Fruit fly (Drosophila melanogaster) whole organism, embryonic: ENCODE measurements around the gene CG14207.

Experiments
- CG10274 ChIP-seq: fragments of 200-800 bp; sonication (Bioruptor generic); optimal IDR thresholded peaks from 3 replicates; lab custom pipeline; 2017; ENCODE audit warnings: missing biosample characterization, mild to moderate bottlenecking, missing genetic modification characterization
- CG11247 ChIP-seq: fragments of 200-800 bp; sonication (Bioruptor generic); IDR thresholded peaks from 2 replicates; pipeline ENCODE4 v1.3.6; 2022; ENCODE audit warnings: missing biosample characterization, missing genetic modification characterization
- CG11560 ChIP-seq: fragments of 200-800 bp; sonication (Bioruptor generic); IDR thresholded peaks from 3 replicates; pipeline ENCODE4 v1.3.6; 2022; ENCODE audit warnings: missing biosample characterization, missing genetic modification characterization
- CG12769 ChIP-seq: fragments of 200-800 bp; sonication (Bioruptor generic); optimal IDR thresholded peaks from 2 replicates; lab custom pipeline; 2019; ENCODE audit warnings: missing biosample characterization, mild to moderate bottlenecking, missing genetic modification characterization, moderate library complexity
- CG12942 ChIP-seq: fragments of 200-800 bp; sonication (Bioruptor generic); optimal IDR thresholded peaks from 3 replicates; lab custom pipeline; 2016; ENCODE audit warnings: missing biosample characterization, missing genetic modification characterization
- CG14050 ChIP-seq: fragments of 200-800 bp; sonication (Bioruptor generic); IDR thresholded peaks from 3 replicates; pipeline ENCODE4 v1.3.6; 2022; ENCODE audit warnings: missing biosample characterization, missing genetic modification characterization
- CG16813 ChIP-seq: fragments of 200-800 bp; sonication (Bioruptor generic); IDR thresholded peaks from 3 replicates; pipeline ENCODE4 v1.3.6; 2022; ENCODE audit warnings: missing biosample characterization, missing genetic modification characterization; ENCODE audit not compliant: partially characterized antibody
- CG16863 ChIP-seq: fragments of 200-800 bp; sonication (Bioruptor generic); optimal IDR thresholded peaks from 3 replicates; lab custom pipeline; 2016; ENCODE audit warnings: missing biosample characterization, missing genetic modification characterization
- CG1832 ChIP-seq: fragments of 200-800 bp; sonication (Bioruptor generic); optimal IDR thresholded peaks from 2 replicates; lab custom pipeline; 2017; ENCODE audit warnings: missing biosample characterization, mild to moderate bottlenecking, missing genetic modification characterization, inconsistent platforms
- CG31388 ChIP-seq: fragments of 200-800 bp; sonication (Bioruptor generic); optimal IDR thresholded peaks from 2 replicates; lab custom pipeline; 2016; ENCODE audit warnings: missing biosample characterization, missing genetic modification characterization
- CG33557 ChIP-seq: fragments of 200-800 bp; sonication (Bioruptor generic); optimal IDR thresholded peaks from 2 replicates; lab custom pipeline; 2019; ENCODE audit warnings: missing biosample characterization, mild to moderate bottlenecking, missing genetic modification characterization, moderate library complexity
- CG34224 ChIP-seq: fragments of 200-800 bp; sonication (Bioruptor generic); IDR thresholded peaks from 3 replicates; pipeline ENCODE4 v1.3.6; 2022; ENCODE audit warnings: missing biosample characterization, missing genetic modification characterization; ENCODE audit not compliant: partially characterized antibody
- CG5180 ChIP-seq: fragments of 200-800 bp; sonication (Bioruptor generic); optimal IDR thresholded peaks from 3 replicates; lab custom pipeline; 2017; ENCODE audit warnings: missing biosample characterization, missing genetic modification characterization, mild to moderate bottlenecking, moderate library complexity, missing genetic modification reagents
- CG6689 ChIP-seq: fragments of 200-800 bp; sonication (Bioruptor generic); IDR thresholded peaks from 2 replicates; pipeline ENCODE4 v1.3.6; 2022; ENCODE audit warnings: missing biosample characterization, missing genetic modification characterization
- CG6813 ChIP-seq: fragments of 200-800 bp; sonication (Bioruptor generic); optimal IDR thresholded peaks from 2 replicates; lab custom pipeline; 2017; ENCODE audit warnings: missing biosample characterization, missing genetic modification characterization, mild to moderate bottlenecking, moderate library complexity, missing genetic modification reagents
- CG8478 ChIP-seq: fragments of >200 bp; optimal IDR thresholded peaks from 2 replicates; lab custom pipeline; 2018
- CrebB ChIP-seq: fragments of 200-800 bp; sonication (Bioruptor generic); optimal IDR thresholded peaks from 3 replicates; lab custom pipeline; 2018; ENCODE audit warnings: missing biosample characterization, mild to moderate bottlenecking, missing genetic modification characterization
- E2f2 ChIP-seq: fragments of 200-800 bp; sonication (Bioruptor generic); IDR thresholded peaks from 2 replicates; pipeline ENCODE4 v1.3.6; 2022; ENCODE audit warnings: missing biosample characterization, missing genetic modification characterization
- Eip74EF ChIP-seq, 2 experiments: fragments of 200-800 bp in 1 of 2; fragments of >200 bp in 1 of 2; sonication (Bioruptor generic) in 1 of 2; optimal IDR thresholded peaks; 2 replicates each; lab custom pipeline; 2017 to 2019; ENCODE audit warnings: missing biosample characterization in 2 of 2, missing genetic modification characterization in 2 of 2, mild to moderate bottlenecking in 1 of 2, moderate library complexity in 1 of 2
- GATAe ChIP-seq: fragments of 200-800 bp; sonication (Bioruptor generic); conservative IDR thresholded peaks from 2 replicates; pipeline ENCODE4 v1.3.6; 2022; ENCODE audit warnings: missing biosample characterization, missing genetic modification characterization
- HmgZ ChIP-seq: fragments of 200-800 bp; sonication (Bioruptor generic); optimal IDR thresholded peaks from 2 replicates; lab custom pipeline; 2018; ENCODE audit warnings: missing biosample characterization, mild to moderate bottlenecking, missing genetic modification characterization
- Hmx ChIP-seq: fragments of 200-800 bp; sonication (Bioruptor generic); optimal IDR thresholded peaks from 2 replicates; lab custom pipeline; 2016; ENCODE audit warnings: missing biosample characterization, missing genetic modification characterization
- Kr ChIP-seq: fragments of 200-800 bp; sonication (Bioruptor generic); optimal IDR thresholded peaks from 2 replicates; lab custom pipeline; 2017; ENCODE audit warnings: missing biosample characterization, mild to moderate bottlenecking, missing genetic modification characterization
- MBD-R2 ChIP-seq: fragments of 200-800 bp; sonication (Bioruptor generic); IDR thresholded peaks from 2 replicates; pipeline ENCODE4 v1.3.6; 2022; ENCODE audit warnings: missing biosample characterization, missing genetic modification characterization
- MESR4 ChIP-seq: fragments of 200-800 bp; sonication (Bioruptor generic); optimal IDR thresholded peaks from 2 replicates; lab custom pipeline; 2018; ENCODE audit warnings: missing biosample characterization, mild to moderate bottlenecking, missing genetic modification characterization, moderate library complexity
- Med ChIP-seq: fragments of 200-800 bp; sonication (Bioruptor generic); peaks from one replicate; lab custom pipeline; 2016; ENCODE audit warnings: missing biosample characterization, missing genetic modification characterization, mild to moderate bottlenecking, inconsistent platforms, moderate library complexity
- Mes4 ChIP-seq: fragments of 200-800 bp; sonication (Bioruptor generic); optimal IDR thresholded peaks from 2 replicates; lab custom pipeline; 2016; ENCODE audit warnings: missing biosample characterization, missing genetic modification characterization
- Oaz ChIP-seq: fragments of 200-800 bp; sonication (Bioruptor generic); IDR thresholded peaks from 2 replicates; pipeline ENCODE4 v1.3.6; 2022; ENCODE audit warnings: missing biosample characterization, missing genetic modification characterization
- PHDP ChIP-seq: fragments of 200-800 bp; sonication (Bioruptor generic); optimal IDR thresholded peaks from 3 replicates; lab custom pipeline; 2018; ENCODE audit warnings: missing biosample characterization, mild to moderate bottlenecking, missing genetic modification characterization, moderate library complexity
- bigmax ChIP-seq: fragments of 200-800 bp; sonication (Bioruptor generic); optimal IDR thresholded peaks from 2 replicates; lab custom pipeline; 2018; ENCODE audit warnings: missing biosample characterization, mild to moderate bottlenecking, missing genetic modification characterization
- br ChIP-seq: fragments of >200 bp; optimal IDR thresholded peaks from 2 replicates; lab custom pipeline; 2017
- cg ChIP-seq: fragments of 200-800 bp; sonication (Bioruptor generic); optimal IDR thresholded peaks from 3 replicates; lab custom pipeline; 2019; ENCODE audit warnings: missing biosample characterization, mild to moderate bottlenecking, missing genetic modification characterization, moderate library complexity
- chinmo ChIP-seq: fragments of 200-800 bp; sonication (Bioruptor generic); IDR thresholded peaks from 4 replicates; pipeline ENCODE4 v1.3.6; 2022; ENCODE audit warnings: missing biosample characterization, missing genetic modification characterization; ENCODE audit not compliant: partially characterized antibody
- ci ChIP-seq: fragments of 200-800 bp; sonication (Bioruptor generic); IDR thresholded peaks from 3 replicates; pipeline ENCODE4 v1.3.6; 2022; ENCODE audit warnings: missing biosample characterization, missing genetic modification characterization
- crp ChIP-seq, 2 experiments: fragments of 200-800 bp; sonication (Bioruptor generic); optimal IDR thresholded peaks; 2 replicates in 1 of 2; 3 replicates in 1 of 2; lab custom pipeline; 2017; ENCODE audit warnings: missing biosample characterization in 2 of 2, missing genetic modification characterization in 2 of 2, mild to moderate bottlenecking in 1 of 2, moderate library complexity in 1 of 2
- h ChIP-seq: fragments of >200 bp; optimal IDR thresholded peaks from 2 replicates; lab custom pipeline; 2017
- hb ChIP-seq: fragments of 200-800 bp; sonication (Bioruptor generic); IDR thresholded peaks from 3 replicates; pipeline ENCODE4 v1.3.6; 2022; ENCODE audit warnings: missing biosample characterization, missing genetic modification characterization; ENCODE audit not compliant: partially characterized antibody
- knrl ChIP-seq: fragments of 200-800 bp; sonication (Bioruptor generic); IDR thresholded peaks from 3 replicates; pipeline ENCODE4 v1.3.6; 2022; ENCODE audit warnings: missing biosample characterization, missing genetic modification characterization; ENCODE audit not compliant: partially characterized antibody
- nmo ChIP-seq: fragments of 200-800 bp; sonication (Bioruptor generic); optimal IDR thresholded peaks from 2 replicates; lab custom pipeline; 2018; ENCODE audit warnings: missing biosample characterization, mild to moderate bottlenecking, missing genetic modification characterization, moderate library complexity
- pan ChIP-seq, 4 experiments: fragments of >200 bp in 3 of 4; fragments of 200-800 bp in 1 of 4; sonication (Bioruptor generic) in 1 of 4; optimal IDR thresholded peaks in 3 of 4; IDR thresholded peaks in 1 of 4; 2 replicates each; pipeline versions ENCODE4 v1.3.6 to Lab custom; 2017 to 2022; ENCODE audit warnings: missing biosample characterization in 2 of 4, missing genetic modification characterization in 2 of 4, mixed read lengths in 1 of 4
- prd ChIP-seq, 3 experiments: fragments of >200 bp in 2 of 3; fragments of 200-800 bp in 1 of 3; sonication (Bioruptor generic) in 1 of 3; optimal IDR thresholded peaks in 2 of 3; IDR thresholded peaks in 1 of 3; 2 replicates in 2 of 3; 3 replicates in 1 of 3; pipeline versions ENCODE4 v1.3.6 to Lab custom; 2017 to 2022; ENCODE audit warnings: missing biosample characterization in 1 of 3, missing genetic modification characterization in 1 of 3
- sens ChIP-seq: fragments of 200-800 bp; sonication (Bioruptor generic); peaks from one replicate; lab custom pipeline; 2016; ENCODE audit warnings: missing biosample characterization, missing genetic modification characterization
- seq ChIP-seq: fragments of 200-800 bp; sonication (Bioruptor generic); IDR thresholded peaks from 2 replicates; pipeline ENCODE4 v1.3.6; 2022; ENCODE audit warnings: missing biosample characterization, missing genetic modification characterization
- so ChIP-seq: fragments of 200-800 bp; sonication (Bioruptor generic); IDR thresholded peaks from 3 replicates; pipeline ENCODE4 v1.3.6; 2022; ENCODE audit warnings: missing biosample characterization, missing genetic modification characterization
- tll ChIP-seq, 2 experiments: fragments of 200-800 bp in 1 of 2; fragments of >200 bp in 1 of 2; sonication (Bioruptor generic) in 1 of 2; optimal IDR thresholded peaks; 2 replicates each; lab custom pipeline; 2017 to 2019; ENCODE audit warnings: missing biosample characterization in 2 of 2, missing genetic modification characterization in 2 of 2, mild to moderate bottlenecking in 1 of 2, moderate library complexity in 1 of 2
- vvl ChIP-seq: fragments of 200-800 bp; sonication (Bioruptor generic); IDR thresholded peaks from 2 replicates; pipeline ENCODE4 v1.3.6; 2022; ENCODE audit warnings: missing biosample characterization, missing genetic modification characterization
- wek ChIP-seq: fragments of 200-800 bp; sonication (Bioruptor generic); optimal IDR thresholded peaks from 3 replicates; lab custom pipeline; 2018; ENCODE audit warnings: missing biosample characterization, mild to moderate bottlenecking, missing genetic modification characterization, moderate library complexity
- zen ChIP-seq: fragments of 200-800 bp; sonication (Bioruptor generic); optimal IDR thresholded peaks from 3 replicates; lab custom pipeline; 2018; ENCODE audit warnings: missing biosample characterization, mild to moderate bottlenecking, missing genetic modification characterization, moderate library complexity

CG14207 gene

dm6 chrX:19578908-19579647, 25.9 kb upstream of the CG14207 start (continued):
- no peak for TF ChIP-seq Oaz (GFP tag; lab: Robert Waterston, UW)
- TF ChIP-seq CrebB = no peak
- TF ChIP-seq Mes4 = no peak
- TF ChIP-seq prd (optimal IDR thresholded peaks at IDR 0.05; lab: Kevin White, UChicago) = no peak
- 0 out of 3 replicates have a peak, but pooled peaks have one; percentile 12 for TF ChIP-seq prd (GFP tag; IDR thresholded peaks at IDR 0.05; lab: Robert Waterston, UW)
- TF ChIP-seq tll (GFP tag; optimal IDR thresholded peaks at IDR 0.05; lab: Kevin White, UChicago) = no peak
- TF ChIP-seq seq (GFP tag; lab: Robert Waterston, UW) = 0 out of 2 replicates have a peak, but pooled peaks have one; percentile 8
- no peak for TF ChIP-seq CG16813 (GFP tag; lab: Robert Waterston, UW)
- TF ChIP-seq chinmo (GFP tag; lab: Robert Waterston, UW) = no peak
- TF ChIP-seq Hmx (GFP tag; lab: Kevin White, UChicago) = no peak
- no peak for TF ChIP-seq h
- TF ChIP-seq sens = peak; percentile 68
- peak; percentile 95 for TF ChIP-seq cg (GFP tag; lab: Kevin White, UChicago)
- no peak for TF ChIP-seq br (lab: Kevin White, UChicago)
- 0 out of 3 replicates have a peak, but pooled peaks have one; percentile 23 for TF ChIP-seq ci (GFP tag; lab: Robert Waterston, UW)
- no peak for TF ChIP-seq CG6813 (GFP tag; lab: Kevin White, UChicago)
- TF ChIP-seq CG12769 (tag; lab: Kevin White, UChicago) = peak; percentile 78
- TF ChIP-seq MESR4 (GFP tag; lab: Kevin White, UChicago) = peak; percentile 71
- no peak for TF ChIP-seq Kr (GFP tag; lab: Kevin White, UChicago)
- TF ChIP-seq crp (GFP tag; optimal IDR thresholded peaks at IDR 0.05; lab: Kevin White, UChicago) = no peak
- no peak for TF ChIP-seq CG34224 (GFP tag; lab: Robert Waterston, UW)
- TF ChIP-seq zen (tag; lab: Kevin White, UChicago) = no peak
- TF ChIP-seq GATAe (GFP tag; lab: Robert Waterston, UW) = no peak
- no peak for TF ChIP-seq CG12942 (GFP tag; lab: Kevin White, UChicago)
- TF ChIP-seq CG1832 (GFP tag; lab: Kevin White, UChicago) = peak; percentile 67
- TF ChIP-seq HmgZ (tag; lab: Kevin White, UChicago) = no peak
- no peak for TF ChIP-seq CG16863
- TF ChIP-seq Eip74EF (GFP tag; optimal IDR thresholded peaks at IDR 0.05; lab: Kevin White, UChicago) = peak in 1 of 2 experiments; percentile 2
- no peak for TF ChIP-seq CG11247
- TF ChIP-seq knrl = no peak
- TF ChIP-seq PHDP (tag; lab: Kevin White, UChicago) = no peak
- no peak for TF ChIP-seq MBD-R2 (GFP tag; lab: Robert Waterston, UW)
- peak; percentile 47 for TF ChIP-seq Med (GFP tag; lab: Kevin White, UChicago)
- TF ChIP-seq wek (GFP tag; lab: Kevin White, UChicago) = no peak
- peak; percentile 99 for TF ChIP-seq CG8478
- TF ChIP-seq vvl (GFP tag; lab: Robert Waterston, UW) = no peak
- no peak for TF ChIP-seq CG14050 (GFP tag; lab: Robert Waterston, UW)
- TF ChIP-seq CG6689 (GFP tag; lab: Robert Waterston, UW) = no peak

dm6 chrX:19579648-19580301, 25.2 kb upstream of the CG14207 start, which contains the start of gene Tao:
TSS of gene Tao (minus strand) at chrX:19579800.
- TF ChIP-seq E2f2 (GFP tag; lab: Robert Waterston, UW) (peak; percentile 80), so (GFP tag; lab: Robert Waterston, UW) (no peak), nmo (GFP tag; lab: Kevin White, UChicago) (peak; percentile 43), CG11560 (tag; lab: Robert Waterston, UW) (no peak), bigmax (GFP tag; lab: Kevin White, UChicago) (no peak), hb (GFP tag; lab: Robert Waterston, UW) (peak; percentile 86), CG5180 (GFP tag; lab: Kevin White, UChicago) (no peak), CG31388 (GFP tag; lab: Kevin White, UChicago) (no peak), CG33557 (GFP tag; lab: Kevin White, UChicago) (no peak), CG10274 (GFP tag; lab: Kevin White, UChicago) (no peak), pan (optimal IDR thresholded peaks at IDR 0.05; lab: Kevin White, UChicago) (no peak), pan (GFP tag; optimal IDR thresholded peaks at IDR 0.05 in 1 of 2, IDR thresholded peaks at IDR 0.05 in 1 of 2) (no peak)
